Fruit fly (Drosophila melanogaster): ENCODE results near the gene sw.
"Not testable (repeated sequence)": the region's sequence is repeated elsewhere in the genome, so short reads cannot be mapped to it uniquely, and the experiment has no call there.

sw gene

dm6 chrX:20240518-20241186 is 4.5 kb upstream of the sw start:
- TF ChIP-seq usp (GFP tag; optimal IDR thresholded peaks at IDR 0.05) (no peak), Dll (optimal IDR thresholded peaks at IDR 0.05) (no peak), EcR (GFP tag; optimal IDR thresholded peaks at IDR 0.05) (no peak), pan (optimal IDR thresholded peaks at IDR 0.05) (no peak), CG8478 (optimal IDR thresholded peaks at IDR 0.05) (no peak), psq (optimal IDR thresholded peaks at IDR 0.05) (no peak)

- TF ChIP-seq pan (optimal IDR thresholded peaks at IDR 0.05) (no peak), usp (GFP tag; optimal IDR thresholded peaks at IDR 0.05) (no peak), psq (optimal IDR thresholded peaks at IDR 0.05) (no peak), EcR (GFP tag; optimal IDR thresholded peaks at IDR 0.05) (no peak), CG8478 (optimal IDR thresholded peaks at IDR 0.05) (no peak), Dll (optimal IDR thresholded peaks at IDR 0.05) (no peak)
Observed at dm6 chrX:20239608-20239941, 3.4 kb upstream of the sw start, which contains the start of gene obst-A. Gene obst-A (plus strand): TSS chrX:20239855.

- no peak for TF ChIP-seq psq (optimal IDR thresholded peaks at IDR 0.05)
- no peak for TF ChIP-seq EcR (GFP tag; optimal IDR thresholded peaks at IDR 0.05)
- TF ChIP-seq usp (GFP tag; optimal IDR thresholded peaks at IDR 0.05) = no peak
- no peak for TF ChIP-seq Dll (optimal IDR thresholded peaks at IDR 0.05)
- no peak for TF ChIP-seq CG8478 (optimal IDR thresholded peaks at IDR 0.05)
- no peak for TF ChIP-seq pan (optimal IDR thresholded peaks at IDR 0.05)
Observed at dm6 chrX:20238736-20239607, 2.8 kb upstream of the sw start.

dm6 chrX:20237914-20238313 is 1.7 kb upstream of the sw start:
- TF ChIP-seq usp (GFP tag; optimal IDR thresholded peaks at IDR 0.05) (no peak), psq (optimal IDR thresholded peaks at IDR 0.05) (no peak), Dll (optimal IDR thresholded peaks at IDR 0.05) (no peak), CG8478 (optimal IDR thresholded peaks at IDR 0.05) (no peak), pan (optimal IDR thresholded peaks at IDR 0.05) (no peak), EcR (GFP tag; optimal IDR thresholded peaks at IDR 0.05) (no peak)

DNA sequence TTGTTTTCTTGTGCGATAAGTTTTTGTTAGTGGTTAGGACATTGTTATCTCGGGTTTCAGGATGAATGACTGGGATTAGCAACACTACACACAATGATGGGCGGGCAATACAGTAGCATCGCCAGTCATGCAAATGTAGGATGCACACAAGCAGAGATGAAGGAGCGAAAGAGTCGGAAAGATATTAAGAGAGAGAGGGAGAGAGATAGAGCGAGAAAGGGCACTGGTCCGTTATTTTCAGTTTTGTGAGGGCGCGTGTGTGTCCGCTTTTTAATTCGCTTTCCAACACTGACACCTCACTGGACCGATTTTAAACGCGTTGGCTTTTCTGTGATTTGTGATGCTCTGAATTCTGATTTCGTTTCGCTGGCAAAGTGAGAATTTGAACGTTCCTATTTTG is 4.5 kb downstream of the sw start:
- TF ChIP-seq EcR (GFP tag; optimal IDR thresholded peaks at IDR 0.05) (no peak), Dll (optimal IDR thresholded peaks at IDR 0.05) (no peak), usp (GFP tag; optimal IDR thresholded peaks at IDR 0.05) (no peak), pan (optimal IDR thresholded peaks at IDR 0.05) (no peak), CG8478 (optimal IDR thresholded peaks at IDR 0.05) (no peak), psq (optimal IDR thresholded peaks at IDR 0.05) (no peak)

DNA sequence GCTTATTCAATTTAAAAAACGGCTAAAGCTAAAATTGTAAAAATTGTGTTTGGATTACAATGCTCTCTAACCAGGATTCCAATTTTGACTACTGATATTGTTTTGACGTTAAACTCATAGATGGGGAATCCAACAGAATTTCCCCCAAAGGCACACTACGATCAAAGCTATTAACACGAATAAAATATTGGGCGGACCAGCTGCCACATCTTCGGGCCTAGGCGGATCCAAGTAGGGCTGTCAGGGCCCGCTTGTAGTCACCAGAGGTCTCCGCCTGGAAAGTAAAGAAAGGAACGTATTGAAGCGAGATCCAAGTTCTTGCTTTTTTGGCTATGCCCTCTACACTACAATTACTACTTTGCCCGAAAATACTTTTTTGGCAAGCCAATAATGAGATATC is 11.3 kb downstream of the sw start, which contains the start of gene Sdic4:
Sdic4 (minus strand) TSS at position 101 of the 400 bp plus-strand sequence.
- not testable (repeated sequence) for TF ChIP-seq psq (optimal IDR thresholded peaks at IDR 0.05); CG8478 (optimal IDR thresholded peaks at IDR 0.05); usp (GFP tag; optimal IDR thresholded peaks at IDR 0.05)

- not testable (repeated sequence) for TF ChIP-seq psq (optimal IDR thresholded peaks at IDR 0.05); CG8478 (optimal IDR thresholded peaks at IDR 0.05); EcR (GFP tag; optimal IDR thresholded peaks at IDR 0.05)
Observed at dm6 chrX:20217159-20217558, 19.0 kb downstream of the sw start, which contains the start of gene SdicC. Gene SdicC (minus strand): TSS chrX:20217259.

DNA sequence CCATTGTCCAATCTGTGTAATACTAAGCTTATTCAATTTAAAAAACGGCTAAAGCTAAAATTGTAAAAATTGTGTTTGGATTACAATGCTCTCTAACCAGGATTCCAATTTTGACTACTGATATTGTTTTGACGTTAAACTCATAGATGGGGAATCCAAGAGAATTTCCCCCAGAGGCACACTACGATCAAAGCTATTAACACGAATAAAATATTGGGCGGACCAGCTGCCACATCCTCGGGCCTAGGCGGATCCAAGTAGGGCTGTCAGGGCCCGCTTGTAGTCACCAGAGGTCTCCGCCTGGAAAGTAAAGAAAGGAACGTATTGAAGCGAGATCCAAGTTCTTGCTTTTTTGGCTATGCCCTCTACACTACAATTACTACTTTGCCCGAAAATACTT is 26.7 kb downstream of the sw start, which contains the start of gene SdicB:
SdicB (minus strand) TSS at position 101 of the 400 bp plus-strand sequence.
- TF ChIP-seq EcR (GFP tag; optimal IDR thresholded peaks at IDR 0.05); pan (optimal IDR thresholded peaks at IDR 0.05); psq (optimal IDR thresholded peaks at IDR 0.05): not testable (repeated sequence)

dm6 chrX:20201833-20202232 is 34.3 kb downstream of the sw start, which contains the start of gene SdicA:
Gene SdicA (minus strand): TSS chrX:20201933.
- TF ChIP-seq CG8478 (optimal IDR thresholded peaks at IDR 0.05); pan (optimal IDR thresholded peaks at IDR 0.05); EcR (GFP tag; optimal IDR thresholded peaks at IDR 0.05): not testable (repeated sequence)

dm6 chrX:20194127-20194526 is 42.1 kb downstream of the sw start, which contains the start of gene Sdic3:
Gene Sdic3 (minus strand): TSS chrX:20194227.
- TF ChIP-seq psq (optimal IDR thresholded peaks at IDR 0.05); EcR (GFP tag; optimal IDR thresholded peaks at IDR 0.05); pan (optimal IDR thresholded peaks at IDR 0.05): not testable (repeated sequence)

- not testable (repeated sequence) for TF ChIP-seq usp (GFP tag; optimal IDR thresholded peaks at IDR 0.05); EcR (GFP tag; optimal IDR thresholded peaks at IDR 0.05); pan (optimal IDR thresholded peaks at IDR 0.05)
Observed at dm6 chrX:20186387-20186786, 49.8 kb downstream of the sw start, which contains the start of gene Sdic2. Gene Sdic2 (minus strand): TSS chrX:20186487.

- TF ChIP-seq psq, Dll, pan (optimal IDR thresholded peaks at IDR 0.05): not testable (repeated sequence)
Observed at dm6 chrX:20178538-20178937, 57.6 kb downstream of the sw start, which contains the start of gene Sdic1. Gene Sdic1 (minus strand): TSS chrX:20178638.

Measured in whole organism.